Worm (Caenorhabditis elegans) whole organism, L2 larva: ENCODE results near the gene F01D5.5.

Experiments used
- C34F6.9 ChIP-seq: fragments of 150-350 bp; optimal IDR thresholded peaks from 2 replicates; lab custom pipeline; 2014; ENCODE audit warnings: missing biosample characterization, missing genetic modification characterization
- F13H6.1 ChIP-seq: sonication (generic microtip); optimal IDR thresholded peaks from 2 replicates; lab custom pipeline; 2016; ENCODE audit warnings: missing genetic modification characterization, missing compliant biosample characterization
- R02D3.7 ChIP-seq: fragments of 150-350 bp; optimal IDR thresholded peaks from 2 replicates; lab custom pipeline; 2014; ENCODE audit warnings: missing biosample characterization, missing genetic modification characterization
- Y55F3AM.14 ChIP-seq: fragments of 200-800 bp; sonication (Bioruptor generic); optimal IDR thresholded peaks from 2 replicates; lab custom pipeline; 2018; ENCODE audit warnings: mild to moderate bottlenecking, missing genetic modification characterization, missing compliant biosample characterization
- ZK546.5 ChIP-seq: sonication (generic microtip); optimal IDR thresholded peaks from 2 replicates; lab custom pipeline; 2017; ENCODE audit warnings: missing biosample characterization, missing genetic modification characterization
- aly-2 ChIP-seq: fragments of 150-350 bp; optimal IDR thresholded peaks from 2 replicates; lab custom pipeline; 2014; ENCODE audit warnings: missing biosample characterization, missing genetic modification characterization
- blmp-1 ChIP-seq: sonication (generic microtip); optimal IDR thresholded peaks from 2 replicates; lab custom pipeline; 2017; ENCODE audit warnings: missing genetic modification characterization, mild to moderate bottlenecking, missing compliant biosample characterization, antibody characterized with exemption, moderate library complexity; ENCODE audit not compliant: insufficient read depth
- ceh-16 ChIP-seq: fragments of 150-350 bp; optimal IDR thresholded peaks from 2 replicates; lab custom pipeline; 2014; ENCODE audit warnings: missing biosample characterization, missing genetic modification characterization
- ceh-82 ChIP-seq: fragments of 150-350 bp; optimal IDR thresholded peaks from 2 replicates; lab custom pipeline; 2014; ENCODE audit warnings: missing biosample characterization, missing genetic modification characterization
- crh-2 ChIP-seq: sonication (generic microtip); optimal IDR thresholded peaks from 2 replicates; lab custom pipeline; 2017; ENCODE audit warnings: missing biosample characterization, missing genetic modification characterization
- dmd-4 ChIP-seq: sonication (generic microtip); optimal IDR thresholded peaks from 2 replicates; lab custom pipeline; 2017; ENCODE audit warnings: missing biosample characterization, missing genetic modification characterization
- egl-27 ChIP-seq: sonication (generic microtip); optimal IDR thresholded peaks from 3 replicates; lab custom pipeline; 2017; ENCODE audit warnings: missing biosample characterization, missing genetic modification reagents, missing genetic modification characterization
- elt-1 ChIP-seq: fragments of 150-350 bp; optimal IDR thresholded peaks from 2 replicates; lab custom pipeline; 2014; ENCODE audit warnings: missing biosample characterization, missing genetic modification characterization
- elt-3 ChIP-seq: sonication (generic microtip); optimal IDR thresholded peaks from 2 replicates; lab custom pipeline; 2017; ENCODE audit warnings: missing biosample characterization, missing genetic modification characterization
- fos-1 ChIP-seq: fragments of 150-350 bp; optimal IDR thresholded peaks from 2 replicates; lab custom pipeline; 2014; ENCODE audit warnings: missing biosample characterization, missing genetic modification characterization
- gmeb-1 ChIP-seq: fragments of 150-350 bp; optimal IDR thresholded peaks from 2 replicates; lab custom pipeline; 2014; ENCODE audit warnings: missing biosample characterization, missing genetic modification characterization
- lin-13 ChIP-seq: fragments of 150-350 bp; optimal IDR thresholded peaks from 2 replicates; lab custom pipeline; 2014; ENCODE audit warnings: missing biosample characterization, missing genetic modification reagents, missing genetic modification characterization
- lsy-2 ChIP-seq, 2 experiments: fragments of 150-350 bp in 1 of 2; sonication (generic microtip) in 1 of 2; optimal IDR thresholded peaks; 2 replicates each; lab custom pipeline; 2014 to 2017; ENCODE audit warnings: missing biosample characterization in 2 of 2, missing genetic modification characterization in 2 of 2
- mdl-1 ChIP-seq, 2 experiments: fragments of 150-350 bp in 1 of 2; sonication (generic microtip) in 1 of 2; optimal IDR thresholded peaks; 2 replicates each; lab custom pipeline; 2017; ENCODE audit warnings: missing biosample characterization in 2 of 2, missing genetic modification characterization in 2 of 2
- nhr-10 ChIP-seq: sonication (generic microtip); optimal IDR thresholded peaks from 2 replicates; lab custom pipeline; 2017; ENCODE audit warnings: missing biosample characterization, missing genetic modification characterization
- nhr-129 ChIP-seq: fragments of 150-350 bp; optimal IDR thresholded peaks from 2 replicates; lab custom pipeline; 2014; ENCODE audit warnings: missing biosample characterization, missing genetic modification characterization
- nhr-21 ChIP-seq: fragments of 150-350 bp; optimal IDR thresholded peaks from 2 replicates; lab custom pipeline; 2014; ENCODE audit warnings: missing biosample characterization, missing genetic modification characterization
- nhr-23 ChIP-seq: fragments of 150-350 bp; optimal IDR thresholded peaks from 2 replicates; lab custom pipeline; 2014; ENCODE audit warnings: missing biosample characterization, missing genetic modification reagents, missing genetic modification characterization
- nhr-237 ChIP-seq: fragments of 150-350 bp; optimal IDR thresholded peaks from 2 replicates; lab custom pipeline; 2014; ENCODE audit warnings: missing biosample characterization, missing genetic modification characterization
- nhr-25 ChIP-seq: fragments of 150-350 bp; sonication (generic microtip); optimal IDR thresholded peaks from 3 replicates; lab custom pipeline; 2014; ENCODE audit warnings: missing biosample characterization, missing genetic modification characterization
- nhr-6 ChIP-seq: fragments of 150-350 bp; optimal IDR thresholded peaks from 2 replicates; lab custom pipeline; 2014; ENCODE audit warnings: missing biosample characterization, missing genetic modification characterization
- nhr-77 ChIP-seq: fragments of 150-350 bp; optimal IDR thresholded peaks from 2 replicates; lab custom pipeline; 2014; ENCODE audit warnings: missing biosample characterization, missing genetic modification characterization
- peb-1 ChIP-seq: fragments of 150-350 bp; optimal IDR thresholded peaks from 2 replicates; lab custom pipeline; 2014; ENCODE audit warnings: missing biosample characterization, missing genetic modification characterization
- sem-4 ChIP-seq: fragments of 150-350 bp; optimal IDR thresholded peaks from 2 replicates; lab custom pipeline; 2014; ENCODE audit warnings: missing biosample characterization, missing genetic modification reagents, missing genetic modification characterization
- sma-3 ChIP-seq: sonication (generic microtip); optimal IDR thresholded peaks from 2 replicates; lab custom pipeline; 2016; ENCODE audit warnings: missing genetic modification reagents, missing genetic modification characterization, missing compliant biosample characterization
- sma-9 ChIP-seq, 2 experiments: fragments of 150-350 bp in 1 of 2; sonication (generic microtip) in 1 of 2; optimal IDR thresholded peaks; 2 replicates each; lab custom pipeline; 2014 to 2016; ENCODE audit warnings: missing genetic modification characterization in 2 of 2, mild to moderate bottlenecking in 1 of 2, missing biosample characterization in 1 of 2, missing compliant biosample characterization in 1 of 2, missing genetic modification reagents in 1 of 2, moderate library complexity in 1 of 2
- snpc-4 ChIP-seq: fragments of 150-350 bp; optimal IDR thresholded peaks from 2 replicates; lab custom pipeline; 2014; ENCODE audit warnings: missing biosample characterization, missing genetic modification characterization
- unc-39 ChIP-seq: fragments of 150-350 bp; optimal IDR thresholded peaks from 2 replicates; lab custom pipeline; 2014; ENCODE audit warnings: missing biosample characterization, missing genetic modification characterization
- unc-55 ChIP-seq: fragments of 150-350 bp; sonication (generic microtip); optimal IDR thresholded peaks from 3 replicates; lab custom pipeline; 2014; ENCODE audit warnings: missing biosample characterization, missing genetic modification reagents, missing genetic modification characterization
- unc-62 ChIP-seq: fragments of 150-350 bp; optimal IDR thresholded peaks from 2 replicates; lab custom pipeline; 2014; ENCODE audit warnings: missing biosample characterization, missing genetic modification reagents, missing genetic modification characterization
- zag-1 ChIP-seq: fragments of 150-350 bp; optimal IDR thresholded peaks from 2 replicates; lab custom pipeline; 2014; ENCODE audit warnings: missing biosample characterization, missing genetic modification characterization
- ztf-1 ChIP-seq: fragments of 200-800 bp; sonication (Bioruptor generic); conservative IDR thresholded peaks from 2 replicates; pipeline ENCODE4 v1.3.6; 2022; ENCODE audit warnings: missing genetic modification characterization, missing compliant biosample characterization

Gene F01D5.5

DNA sequence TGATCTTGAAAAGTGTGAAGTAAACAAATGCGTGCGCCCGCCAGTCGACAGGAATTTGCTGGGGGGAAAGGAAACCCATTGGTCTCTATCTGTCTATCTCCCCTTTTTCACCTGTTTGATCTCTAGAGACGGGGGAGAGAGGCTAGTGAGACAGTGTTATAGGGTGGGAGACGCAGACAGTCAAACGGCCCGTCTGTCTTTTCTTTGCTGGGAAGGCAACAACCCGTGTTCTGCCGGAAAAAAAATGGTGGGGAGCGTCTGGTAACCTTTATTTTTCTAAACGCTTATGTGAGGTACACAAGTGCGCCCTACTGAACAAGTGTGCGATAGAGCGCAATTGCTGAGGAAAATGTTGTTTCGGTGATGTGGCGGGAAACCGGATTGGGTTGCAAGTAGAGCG is 48.4 kb upstream of the F01D5.5 start (continued):
- TF ChIP-seq elt-1 (tag; lab: Kevin White, UChicago) (no peak), fos-1 (tag; lab: Kevin White, UChicago) (peak; percentile 44)

DNA sequence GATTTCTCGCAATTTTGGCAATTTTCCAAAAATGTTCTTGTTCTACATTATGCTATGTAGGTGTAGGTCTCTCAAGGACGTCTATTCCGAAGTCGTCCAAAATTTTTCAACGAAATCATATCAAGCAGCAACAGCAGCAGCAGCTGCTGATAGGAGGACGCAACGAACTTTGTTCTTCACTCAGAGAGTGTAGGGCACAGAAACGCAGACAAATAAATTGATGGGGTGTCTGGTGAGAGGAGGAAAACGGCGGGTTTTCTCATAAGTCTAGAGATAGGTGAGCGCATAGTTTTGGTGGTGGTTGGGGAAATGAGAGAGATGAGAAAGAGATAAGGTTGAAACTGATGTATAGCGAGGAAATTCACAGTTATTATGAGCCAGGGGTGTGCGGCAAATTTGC is 47.0 kb upstream of the F01D5.5 start:
- TF ChIP-seq mdl-1 (tag; optimal IDR thresholded peaks at IDR 0.05; lab: Kevin White, UChicago), result peak; percentile 20 to 53
- TF ChIP-seq ZK546.5 (tag; lab: Kevin White, UChicago), result no peak
- TF ChIP-seq nhr-23, result no peak
- TF ChIP-seq lsy-2 (tag; optimal IDR thresholded peaks at IDR 0.05; lab: Kevin White, UChicago), result peak in 1 of 2 experiments; percentile 42
- peak; percentile 62 for TF ChIP-seq crh-2 (tag; lab: Kevin White, UChicago)
- peak; percentile 48 for TF ChIP-seq C34F6.9 (tag; lab: Kevin White, UChicago)
- TF ChIP-seq blmp-1 (tag; lab: Kevin White, UChicago), result peak; percentile 15
- no peak for TF ChIP-seq nhr-237
- peak; percentile 67 for TF ChIP-seq sma-3 (GFP tag; lab: Kevin White, UChicago)
- TF ChIP-seq ztf-1 (GFP tag; lab: Robert Waterston, UW), result no peak
- TF ChIP-seq unc-55 (GFP tag; lab: Kevin White, UChicago), result no peak
- no peak for TF ChIP-seq elt-3 (tag; lab: Kevin White, UChicago)
- TF ChIP-seq peb-1, result no peak
- peak; percentile 70 for TF ChIP-seq nhr-21 (tag; lab: Kevin White, UChicago)
- peak; percentile 6 for TF ChIP-seq snpc-4 (tag; lab: Kevin White, UChicago)
- no peak for TF ChIP-seq aly-2
- peak; percentile 93 for TF ChIP-seq sma-9 (GFP tag; optimal IDR thresholded peaks at IDR 0.05; lab: Kevin White, UChicago)
- no peak for TF ChIP-seq sma-9 (tag; optimal IDR thresholded peaks at IDR 0.05; lab: Kevin White, UChicago)
- no peak for TF ChIP-seq nhr-6 (tag; lab: Kevin White, UChicago)
- TF ChIP-seq lin-13, result peak; percentile 4
- TF ChIP-seq nhr-25, result peak; percentile 67
- TF ChIP-seq elt-1 (tag; lab: Kevin White, UChicago), result no peak
- no peak for TF ChIP-seq dmd-4 (tag; lab: Kevin White, UChicago)
- peak; percentile 60 for TF ChIP-seq F13H6.1 (tag; lab: Kevin White, UChicago)
- TF ChIP-seq sem-4 (tag; lab: Kevin White, UChicago), result peak; percentile 32
- no peak for TF ChIP-seq gmeb-1 (tag; lab: Kevin White, UChicago)
- TF ChIP-seq egl-27 (tag; lab: Kevin White, UChicago), result peak; percentile 54
- peak; percentile 30 for TF ChIP-seq Y55F3AM.14 (GFP tag; lab: Kevin White, UChicago)
- TF ChIP-seq nhr-129 (tag; lab: Kevin White, UChicago), result peak; percentile 65
- peak; percentile 83 for TF ChIP-seq fos-1 (tag; lab: Kevin White, UChicago)
- TF ChIP-seq ceh-16 (tag; lab: Kevin White, UChicago), result no peak
- no peak for TF ChIP-seq zag-1 (tag; lab: Kevin White, UChicago)

DNA sequence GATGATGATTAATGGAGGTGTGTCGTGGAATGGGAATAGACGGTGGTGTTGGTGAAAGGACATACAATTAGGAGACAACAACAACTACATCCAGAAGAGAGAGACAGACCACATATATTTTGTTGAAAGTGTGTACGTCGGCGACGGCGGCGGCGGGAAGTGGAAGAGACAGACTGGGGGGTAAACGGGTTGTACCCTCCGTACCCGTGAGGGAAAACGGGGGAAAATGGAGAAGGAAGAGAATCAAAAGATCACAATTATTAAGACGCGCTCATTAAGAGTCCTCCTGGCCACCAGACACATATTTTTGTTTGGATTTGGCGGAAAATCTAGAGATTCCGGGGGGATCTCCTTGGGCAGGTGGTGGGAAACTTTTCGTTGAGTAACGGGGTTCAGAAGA is 44.4 kb upstream of the F01D5.5 start:
- TF ChIP-seq elt-3 (tag; lab: Kevin White, UChicago) (no peak), peb-1 (no peak), ZK546.5 (tag; lab: Kevin White, UChicago) (no peak), blmp-1 (tag; lab: Kevin White, UChicago) (no peak), nhr-77 (no peak), sma-9 (GFP tag; optimal IDR thresholded peaks at IDR 0.05; lab: Kevin White, UChicago) (no peak), sma-9 (tag; optimal IDR thresholded peaks at IDR 0.05; lab: Kevin White, UChicago) (no peak), ceh-82 (tag; lab: Kevin White, UChicago) (no peak), snpc-4 (tag; lab: Kevin White, UChicago) (no peak), C34F6.9 (tag; lab: Kevin White, UChicago) (no peak), nhr-10 (tag; lab: Kevin White, UChicago) (no peak), aly-2 (no peak), unc-62 (GFP tag; lab: Kevin White, UChicago) (no peak), unc-39 (tag; lab: Kevin White, UChicago) (no peak), crh-2 (tag; lab: Kevin White, UChicago) (no peak), F13H6.1 (tag; lab: Kevin White, UChicago) (no peak), R02D3.7 (tag; lab: Kevin White, UChicago) (no peak)
